Worm (Caenorhabditis elegans) whole organism, L4/young adult: Measurements from ENCODE around the gene K07B1.4.

Source experiments
- W03F9.2 ChIP-seq: fragments of 150-350 bp; optimal IDR thresholded peaks from 2 replicates; lab custom pipeline; 2014; ENCODE audit warnings: missing biosample characterization, missing genetic modification characterization
- dao-5 ChIP-seq: sonication (generic microtip); optimal IDR thresholded peaks from 2 replicates; lab custom pipeline; 2016; ENCODE audit warnings: missing genotype, missing genetic modification characterization, moderate library complexity, missing compliant biosample characterization
- him-1 ChIP-seq: sonication (generic microtip); optimal IDR thresholded peaks from 2 replicates; lab custom pipeline; 2016; ENCODE audit warnings: missing genotype, missing genetic modification reagents, missing genetic modification characterization, missing compliant biosample characterization

The K07B1.4 gene

ce11 chrV:9324167-9324566 is 4.6 kb upstream of the K07B1.4 start:
- TF ChIP-seq him-1 (tag; lab: Kevin White, UChicago) (no peak), W03F9.2 (tag; lab: Kevin White, UChicago) (no peak), dao-5 (tag; lab: Kevin White, UChicago) (no peak)

- TF ChIP-seq him-1 (tag; lab: Kevin White, UChicago) (no peak), dao-5 (tag; lab: Kevin White, UChicago) (peak; percentile 20), W03F9.2 (tag; lab: Kevin White, UChicago) (no peak)
Measured at ce11 chrV:9326903-9327302, 1.9 kb upstream of the K07B1.4 start.

ce11 chrV:9327691-9328090 is 1.1 kb upstream of the K07B1.4 start:
- TF ChIP-seq W03F9.2 (tag; lab: Kevin White, UChicago) (no peak), dao-5 (tag; lab: Kevin White, UChicago) (no peak), him-1 (tag; lab: Kevin White, UChicago) (no peak)

ce11 chrV:9329245-9329979 is 642 bp downstream of the K07B1.4 start:
- TF ChIP-seq dao-5 (tag; lab: Kevin White, UChicago) (no peak), him-1 (tag; lab: Kevin White, UChicago) (no peak), W03F9.2 (tag; lab: Kevin White, UChicago) (no peak)

ce11 chrV:9332611-9333315 is 4.0 kb downstream of the K07B1.4 start:
- TF ChIP-seq dao-5 (tag; lab: Kevin White, UChicago) (no peak), him-1 (tag; lab: Kevin White, UChicago) (no peak), W03F9.2 (tag; lab: Kevin White, UChicago) (no peak)

- TF ChIP-seq him-1 (tag; lab: Kevin White, UChicago) = no peak
- TF ChIP-seq W03F9.2 (tag; lab: Kevin White, UChicago) = no peak
- no peak for TF ChIP-seq dao-5 (tag; lab: Kevin White, UChicago)
Measured at ce11 chrV:9333316-9334048, 4.7 kb downstream of the K07B1.4 start, which contains the start of gene acl-14. Gene acl-14 (minus strand): TSS chrV:9333631.

ce11 chrV:9334216-9334615 is 5.4 kb downstream of the K07B1.4 start, which contains the start of gene ucp-4:
Gene ucp-4 (plus strand): TSS chrV:9334298.
- TF ChIP-seq W03F9.2 (tag; lab: Kevin White, UChicago) (peak; percentile 29), him-1 (tag; lab: Kevin White, UChicago) (no peak)

ce11 chrV:9336462-9336861 is 7.7 kb downstream of the K07B1.4 start, which contains the start of gene coq-6:
Gene coq-6 (plus strand): TSS chrV:9336762.
- TF ChIP-seq him-1 (tag; lab: Kevin White, UChicago) (no peak), W03F9.2 (tag; lab: Kevin White, UChicago) (no peak), dao-5 (tag; lab: Kevin White, UChicago) (no peak)

- TF ChIP-seq dao-5 (tag; lab: Kevin White, UChicago) (no peak), W03F9.2 (tag; lab: Kevin White, UChicago) (no peak), him-1 (tag; lab: Kevin White, UChicago) (no peak)
Measured at ce11 chrV:9338452-9338851, 9.7 kb downstream of the K07B1.4 start.

ce11 chrV:9340318-9340717 is 11.5 kb downstream of the K07B1.4 start:
- TF ChIP-seq him-1 (tag; lab: Kevin White, UChicago) (no peak), dao-5 (tag; lab: Kevin White, UChicago) (no peak), W03F9.2 (tag; lab: Kevin White, UChicago) (no peak)

ce11 chrV:9342965-9343628 is 14.3 kb downstream of the K07B1.4 start:
- no peak for TF ChIP-seq dao-5 (tag; lab: Kevin White, UChicago)
